Worm (Caenorhabditis elegans) whole organism, L4 larva: ENCODE results near the gene glrx-3.

Experiments used
- attf-4 ChIP-seq: sonication (generic microtip); optimal IDR thresholded peaks from 3 replicates; lab custom pipeline; 2017; ENCODE audit warnings: missing biosample characterization, missing genetic modification characterization
- ces-1 ChIP-seq: fragments of 150-350 bp; sonication (generic microtip); optimal IDR thresholded peaks from 4 replicates; lab custom pipeline; 2014; ENCODE audit warnings: missing biosample characterization, missing genetic modification reagents, missing genetic modification characterization
- duxl-1 ChIP-seq: sonication (generic microtip); optimal IDR thresholded peaks from 2 replicates; lab custom pipeline; 2016; ENCODE audit warnings: mild to moderate bottlenecking, missing genetic modification characterization, moderate library complexity, missing compliant biosample characterization; ENCODE audit not compliant: poor library complexity
- madf-5 ChIP-seq, 2 experiments: fragments of 200-800 bp; sonication (Bioruptor generic); IDR thresholded peaks; 2 replicates each; pipeline ENCODE4 v1.3.6; 2022; ENCODE audit warnings: missing compliant biosample characterization in 2 of 2, missing genetic modification characterization in 2 of 2
- nhr-77 ChIP-seq: fragments of 150-350 bp; optimal IDR thresholded peaks from 2 replicates; lab custom pipeline; 2014; ENCODE audit warnings: missing biosample characterization, missing genetic modification characterization
- snpc-4 ChIP-seq: fragments of 150-350 bp; optimal IDR thresholded peaks from 2 replicates; lab custom pipeline; 2014; ENCODE audit warnings: missing biosample characterization, missing genetic modification characterization
- unc-130 ChIP-seq: sonication (generic microtip); optimal IDR thresholded peaks from 2 replicates; lab custom pipeline; 2016; ENCODE audit warnings: missing genetic modification reagents, missing genetic modification characterization, missing compliant biosample characterization
- unc-62 ChIP-seq, 3 experiments: fragments of 150-350 bp in 1 of 3; sonication (generic microtip); optimal IDR thresholded peaks in 2 of 3; peaks in 1 of 3; 1 replicate in 1 of 3; 2 replicates in 2 of 3; lab custom pipeline; 2014 to 2017; ENCODE audit warnings: missing biosample characterization in 3 of 3, missing genetic modification characterization in 3 of 3, missing genetic modification reagents in 3 of 3, missing genotype in 1 of 3

DNA sequence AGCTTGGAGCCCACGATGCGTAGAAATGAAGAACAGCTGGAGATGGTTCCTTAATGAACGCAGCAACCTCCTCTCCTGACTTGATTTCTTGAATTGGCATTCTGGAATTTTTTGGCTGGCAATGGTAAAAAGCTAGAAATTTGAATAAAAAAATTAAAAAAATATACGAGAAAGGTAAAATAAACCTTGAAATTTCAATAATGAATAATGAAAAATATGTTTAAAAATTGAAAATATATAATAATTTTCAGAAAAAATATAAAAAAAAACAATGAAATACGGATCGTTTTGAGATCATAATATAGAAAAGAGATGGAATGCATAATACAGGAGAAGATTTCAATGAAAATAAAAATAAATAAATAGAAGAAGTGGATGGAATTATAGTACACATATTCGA is at the start of gene glrx-3:
- TF ChIP-seq duxl-1 = no peak
- no peak for TF ChIP-seq madf-5 (GFP tag; IDR thresholded peaks at IDR 0.05; lab: Robert Waterston, UW)
- no peak for TF ChIP-seq unc-62 (GFP tag; optimal IDR thresholded peaks at IDR 0.05 in 1 of 2; lab: Kevin White, UChicago)
- no peak for TF ChIP-seq unc-62 (tag; optimal IDR thresholded peaks at IDR 0.05; lab: Kevin White, UChicago)
- no peak for TF ChIP-seq nhr-77 (tag; lab: Kevin White, UChicago)
- no peak for TF ChIP-seq unc-130 (GFP tag; lab: Kevin White, UChicago)
- TF ChIP-seq ces-1 (GFP tag; lab: Kevin White, UChicago) = no peak
- TF ChIP-seq attf-4 = no peak
- no peak for TF ChIP-seq snpc-4 (tag; lab: Kevin White, UChicago)
